Worm (Caenorhabditis elegans): ENCODE results near the gene fkh-7.

ce11 chrIV:5598515-5599132 lies 14.1 kb downstream of the fkh-7 start:
- TF ChIP-seq ama-1 (optimal IDR thresholded peaks at IDR 0.05) (no peak), ama-1 (GFP tag; optimal IDR thresholded peaks at IDR 0.05) (no peak), lin-40 (tag; optimal IDR thresholded peaks at IDR 0.05) (no peak), ets-4 (GFP tag; optimal IDR thresholded peaks at IDR 0.05) (no peak), nhr-27 (tag; optimal IDR thresholded peaks at IDR 0.05) (no peak), F33H1.4 (GFP tag; IDR thresholded peaks at IDR 0.05) (no peak), lsl-1 (GFP tag; optimal IDR thresholded peaks at IDR 0.05) (no peak), tlf-1 (GFP tag; optimal IDR thresholded peaks at IDR 0.05) (no peak)
